Worm (Caenorhabditis elegans): Measurements from ENCODE around the gene Y57G11A.2.

Gene Y57G11A.2

ce11 chrIV:14528718-14529117 is 9.4 kb upstream of the Y57G11A.2 start, which contains the start of gene T27E7.3:
Gene T27E7.3, plus strand, starts transcription at chrIV:14529018.
- TF ChIP-seq dao-5 (tag; optimal IDR thresholded peaks at IDR 0.05): no peak
- no peak for TF ChIP-seq W03F9.2 (tag; optimal IDR thresholded peaks at IDR 0.05)
- no peak for TF ChIP-seq him-1 (tag; optimal IDR thresholded peaks at IDR 0.05)

ce11 chrIV:14523568-14523967 is 4.2 kb upstream of the Y57G11A.2 start, which contains the start of gene srh-63:
Gene srh-63, plus strand, starts transcription at chrIV:14523868.
- no peak for TF ChIP-seq dao-5 (tag; optimal IDR thresholded peaks at IDR 0.05)
- TF ChIP-seq W03F9.2 (tag; optimal IDR thresholded peaks at IDR 0.05): no peak
- TF ChIP-seq him-1 (tag; optimal IDR thresholded peaks at IDR 0.05): no peak

ce11 chrIV:14515162-14515561 is 4.2 kb downstream of the Y57G11A.2 start:
- no peak for TF ChIP-seq him-1 (tag; optimal IDR thresholded peaks at IDR 0.05)
- no peak for TF ChIP-seq W03F9.2 (tag; optimal IDR thresholded peaks at IDR 0.05)
- TF ChIP-seq dao-5 (tag; optimal IDR thresholded peaks at IDR 0.05): no peak

- TF ChIP-seq him-1 (tag; optimal IDR thresholded peaks at IDR 0.05): no peak
- no peak for TF ChIP-seq W03F9.2 (tag; optimal IDR thresholded peaks at IDR 0.05)
- no peak for TF ChIP-seq dao-5 (tag; optimal IDR thresholded peaks at IDR 0.05)
These were observed 6.9 kb downstream of the Y57G11A.2 start, which contains the start of gene Y57G11A.5 for ce11 chrIV:14512405-14512804. Gene Y57G11A.5, minus strand, starts transcription at chrIV:14512505.

ce11 chrIV:14506995-14507394 is 12.3 kb downstream of the Y57G11A.2 start:
- TF ChIP-seq W03F9.2 (tag; optimal IDR thresholded peaks at IDR 0.05): no peak
- TF ChIP-seq him-1 (tag; optimal IDR thresholded peaks at IDR 0.05): no peak
- no peak for TF ChIP-seq dao-5 (tag; optimal IDR thresholded peaks at IDR 0.05)

- no peak for TF ChIP-seq him-1 (tag; optimal IDR thresholded peaks at IDR 0.05)
- TF ChIP-seq W03F9.2 (tag; optimal IDR thresholded peaks at IDR 0.05): no peak
- no peak for TF ChIP-seq dao-5 (tag; optimal IDR thresholded peaks at IDR 0.05)
These were observed 13.3 kb downstream of the Y57G11A.2 start for ce11 chrIV:14506042-14506441.

- TF ChIP-seq W03F9.2 (tag; optimal IDR thresholded peaks at IDR 0.05) (no peak), him-1 (tag; optimal IDR thresholded peaks at IDR 0.05) (no peak), dao-5 (tag; optimal IDR thresholded peaks at IDR 0.05) (no peak)
These were observed 14.3 kb downstream of the Y57G11A.2 start, which contains the start of gene tag-273 for ce11 chrIV:14505066-14505465. Gene tag-273, minus strand, starts transcription at chrIV:14505166.

ce11 chrIV:14496494-14496893 is 22.8 kb downstream of the Y57G11A.2 start:
- TF ChIP-seq him-1 (tag; optimal IDR thresholded peaks at IDR 0.05) (no peak), dao-5 (tag; optimal IDR thresholded peaks at IDR 0.05) (no peak), W03F9.2 (tag; optimal IDR thresholded peaks at IDR 0.05) (no peak)

- TF ChIP-seq him-1 (tag; optimal IDR thresholded peaks at IDR 0.05): no peak
- no peak for TF ChIP-seq W03F9.2 (tag; optimal IDR thresholded peaks at IDR 0.05)
- TF ChIP-seq dao-5 (tag; optimal IDR thresholded peaks at IDR 0.05): no peak
These were observed 23.8 kb downstream of the Y57G11A.2 start for ce11 chrIV:14495474-14495873.

ce11 chrIV:14491135-14491534 is 28.2 kb downstream of the Y57G11A.2 start:
- TF ChIP-seq W03F9.2 (tag; optimal IDR thresholded peaks at IDR 0.05) (no peak), dao-5 (tag; optimal IDR thresholded peaks at IDR 0.05) (no peak), him-1 (tag; optimal IDR thresholded peaks at IDR 0.05) (no peak)

ce11 chrIV:14483427-14483826 is 35.9 kb downstream of the Y57G11A.2 start:
- TF ChIP-seq dao-5 (tag; optimal IDR thresholded peaks at IDR 0.05): no peak
- no peak for TF ChIP-seq W03F9.2 (tag; optimal IDR thresholded peaks at IDR 0.05)
- TF ChIP-seq him-1 (tag; optimal IDR thresholded peaks at IDR 0.05): no peak

- TF ChIP-seq him-1 (tag; optimal IDR thresholded peaks at IDR 0.05): no peak
- TF ChIP-seq dao-5 (tag; optimal IDR thresholded peaks at IDR 0.05): no peak
- no peak for TF ChIP-seq W03F9.2 (tag; optimal IDR thresholded peaks at IDR 0.05)
These were observed 37.3 kb downstream of the Y57G11A.2 start, which contains the start of gene Y57G11A.4 for ce11 chrIV:14481984-14482383. Gene Y57G11A.4, plus strand, starts transcription at chrIV:14482284.

ce11 chrIV:14469013-14469412 is 50.3 kb downstream of the Y57G11A.2 start:
- TF ChIP-seq dao-5 (tag; optimal IDR thresholded peaks at IDR 0.05) (no peak), him-1 (tag; optimal IDR thresholded peaks at IDR 0.05) (no peak), W03F9.2 (tag; optimal IDR thresholded peaks at IDR 0.05) (no peak)

Data from whole organism, L4/young adult.